Fruit fly (Drosophila melanogaster) whole organism, embryonic: ENCODE data around the gene CG6431.
A peak's percentile ranks its signal among the peaks of the same experiment; 100 is the strongest.

Experiments used
- Asciz ChIP-seq: fragments of 200-800 bp; sonication (Bioruptor generic); optimal IDR thresholded peaks from 2 replicates; lab custom pipeline; 2017; ENCODE audit warnings: missing biosample characterization, mild to moderate bottlenecking, missing genetic modification characterization, missing genetic modification reagents
- Bdp1 ChIP-seq: fragments of 200-800 bp; sonication (Bioruptor generic); optimal IDR thresholded peaks from 3 replicates; lab custom pipeline; 2016; ENCODE audit warnings: missing biosample characterization, missing genetic modification characterization
- CG10321 ChIP-seq: fragments of 200-800 bp; sonication (Bioruptor generic); IDR thresholded peaks from 2 replicates; pipeline ENCODE4 v1.3.6; 2022; ENCODE audit warnings: missing biosample characterization, missing genetic modification characterization
- CG11456 ChIP-seq: fragments of 200-800 bp; sonication (Bioruptor generic); IDR thresholded peaks from 3 replicates; pipeline ENCODE4 v1.3.6; 2022; ENCODE audit warnings: missing biosample characterization, missing genetic modification characterization
- CG14014 ChIP-seq: fragments of 200-800 bp; sonication (Bioruptor generic); IDR thresholded peaks from 2 replicates; pipeline ENCODE4 v1.3.6; 2022; ENCODE audit warnings: missing biosample characterization, missing genetic modification characterization
- CG14667 ChIP-seq: fragments of 200-800 bp; sonication (Bioruptor generic); IDR thresholded peaks from 2 replicates; pipeline ENCODE4 v1.3.6; 2022; ENCODE audit warnings: missing biosample characterization, missing genetic modification characterization
- CG14710 ChIP-seq: fragments of 200-800 bp; sonication (Bioruptor generic); optimal IDR thresholded peaks from 3 replicates; lab custom pipeline; 2019; ENCODE audit warnings: missing biosample characterization, mild to moderate bottlenecking, missing genetic modification characterization, moderate library complexity
- CG15514 ChIP-seq: fragments of 200-800 bp; sonication (Bioruptor generic); optimal IDR thresholded peaks from 3 replicates; lab custom pipeline; 2017; ENCODE audit warnings: missing biosample characterization, missing genetic modification characterization, mild to moderate bottlenecking, moderate library complexity, missing genetic modification reagents
- CG15696 ChIP-seq: fragments of 200-800 bp; sonication (Bioruptor generic); optimal IDR thresholded peaks from 2 replicates; lab custom pipeline; 2019; ENCODE audit warnings: missing biosample characterization, mild to moderate bottlenecking, missing genetic modification characterization, moderate library complexity
- CG17359 ChIP-seq: fragments of 200-800 bp; sonication (Bioruptor generic); optimal IDR thresholded peaks from 3 replicates; lab custom pipeline; 2018; ENCODE audit warnings: missing biosample characterization, mild to moderate bottlenecking, missing genetic modification characterization, moderate library complexity
- CG2202 ChIP-seq: fragments of 200-800 bp; sonication (Bioruptor generic); optimal IDR thresholded peaks from 2 replicates; lab custom pipeline; 2018; ENCODE audit warnings: missing biosample characterization, mild to moderate bottlenecking, missing genetic modification characterization
- CG2712 ChIP-seq: fragments of 200-800 bp; optimal IDR thresholded peaks from 3 replicates; lab custom pipeline; 2019; ENCODE audit warnings: missing biosample characterization, mild to moderate bottlenecking, missing genetic modification characterization, moderate library complexity
- CG3995 ChIP-seq: fragments of 200-800 bp; sonication (Bioruptor generic); optimal IDR thresholded peaks from 3 replicates; lab custom pipeline; 2016; ENCODE audit warnings: missing biosample characterization, missing genetic modification characterization
- CG4282 ChIP-seq: fragments of 200-800 bp; sonication (Bioruptor generic); optimal IDR thresholded peaks from 2 replicates; lab custom pipeline; 2016; ENCODE audit warnings: missing biosample characterization, missing genetic modification characterization
- CG4730 ChIP-seq: fragments of 200-800 bp; sonication (Bioruptor generic); IDR thresholded peaks from 2 replicates; pipeline ENCODE4 v1.3.6; 2022; ENCODE audit warnings: missing biosample characterization, missing genetic modification characterization
- CG7556 ChIP-seq: fragments of 200-800 bp; sonication (Bioruptor generic); optimal IDR thresholded peaks from 2 replicates; lab custom pipeline; 2017; ENCODE audit warnings: missing biosample characterization, mild to moderate bottlenecking, missing genetic modification characterization
- CG7786 ChIP-seq: fragments of 200-800 bp; sonication (Bioruptor generic); optimal IDR thresholded peaks from 2 replicates; lab custom pipeline; 2016; ENCODE audit warnings: missing biosample characterization, missing genetic modification characterization
- CG8290 ChIP-seq, 3 experiments: fragments of 200-800 bp; sonication (Bioruptor generic); optimal IDR thresholded peaks; 2 replicates each; lab custom pipeline; 2016 to 2019; ENCODE audit warnings: missing biosample characterization in 3 of 3, missing genetic modification characterization in 3 of 3, mild to moderate bottlenecking in 2 of 3, moderate library complexity in 1 of 3
- CG9727 ChIP-seq: fragments of 200-800 bp; sonication (Bioruptor generic); optimal IDR thresholded peaks from 3 replicates; lab custom pipeline; 2017; ENCODE audit warnings: missing biosample characterization, mild to moderate bottlenecking, missing genetic modification characterization
- Doc2 ChIP-seq: fragments of 200-800 bp; sonication (Bioruptor generic); IDR thresholded peaks from 2 replicates; pipeline ENCODE4 v1.3.6; 2022; ENCODE audit warnings: missing biosample characterization, missing genetic modification characterization
- Eip74EF ChIP-seq, 2 experiments: fragments of 200-800 bp in 1 of 2; fragments of >200 bp in 1 of 2; sonication (Bioruptor generic) in 1 of 2; optimal IDR thresholded peaks; 2 replicates each; lab custom pipeline; 2017 to 2019; ENCODE audit warnings: missing biosample characterization in 2 of 2, missing genetic modification characterization in 2 of 2, mild to moderate bottlenecking in 1 of 2, moderate library complexity in 1 of 2
- Gug ChIP-seq: fragments of 200-800 bp; sonication (Bioruptor generic); IDR thresholded peaks from 4 replicates; pipeline ENCODE4 v1.3.6; 2022; ENCODE audit warnings: missing biosample characterization, missing genetic modification characterization
- Hmr ChIP-seq: fragments of 200-800 bp; sonication (Bioruptor generic); optimal IDR thresholded peaks from 3 replicates; lab custom pipeline; 2017; ENCODE audit warnings: mild to moderate bottlenecking, missing biosample characterization, missing genetic modification reagents, missing genetic modification characterization
- MESR4 ChIP-seq: fragments of 200-800 bp; sonication (Bioruptor generic); optimal IDR thresholded peaks from 2 replicates; lab custom pipeline; 2018; ENCODE audit warnings: missing biosample characterization, mild to moderate bottlenecking, missing genetic modification characterization, moderate library complexity
- Meics ChIP-seq: fragments of 200-800 bp; sonication (Bioruptor generic); optimal IDR thresholded peaks from 2 replicates; lab custom pipeline; 2017; ENCODE audit warnings: missing biosample characterization, mild to moderate bottlenecking, missing genetic modification characterization
- NC2β ChIP-seq: fragments of 200-800 bp; sonication (Bioruptor generic); optimal IDR thresholded peaks from 2 replicates; lab custom pipeline; 2016; ENCODE audit warnings: missing biosample characterization, missing genetic modification characterization
- Side ChIP-seq: fragments of 200-800 bp; sonication (Bioruptor generic); optimal IDR thresholded peaks from 2 replicates; lab custom pipeline; 2016; ENCODE audit warnings: missing biosample characterization, missing genetic modification characterization
- Sox100B ChIP-seq: fragments of 200-800 bp; sonication (Bioruptor generic); optimal IDR thresholded peaks from 3 replicates; lab custom pipeline; 2018; ENCODE audit warnings: missing biosample characterization, mild to moderate bottlenecking, missing genetic modification characterization
- Taf1 ChIP-seq: fragments of 200-800 bp; sonication (Bioruptor generic); IDR thresholded peaks from 2 replicates; pipeline ENCODE4 v1.3.6; 2022; ENCODE audit warnings: missing biosample characterization, missing genetic modification characterization
- Usf ChIP-seq: fragments of 200-800 bp; sonication (Bioruptor generic); optimal IDR thresholded peaks from 2 replicates; lab custom pipeline; 2017; ENCODE audit warnings: missing genotype, missing biosample characterization, missing genetic modification characterization
- abd-A ChIP-seq: fragments of 200-800 bp; sonication (Bioruptor generic); optimal IDR thresholded peaks from 3 replicates; lab custom pipeline; 2019; ENCODE audit warnings: missing biosample characterization, mild to moderate bottlenecking, missing genetic modification characterization, moderate library complexity
- aop ChIP-seq: fragments of 200-800 bp; sonication (Bioruptor generic); IDR thresholded peaks from 2 replicates; pipeline ENCODE4 v1.3.6; 2022; ENCODE audit warnings: missing biosample characterization, missing genetic modification characterization
- ara ChIP-seq: fragments of 200-800 bp; sonication (Bioruptor generic); IDR thresholded peaks from 2 replicates; pipeline ENCODE4 v1.3.6; 2022; ENCODE audit warnings: missing biosample characterization, missing genetic modification characterization
- bsh ChIP-seq, 2 experiments: fragments of 200-800 bp; sonication (Bioruptor generic); optimal IDR thresholded peaks; 2 replicates each; lab custom pipeline; 2017 to 2018; ENCODE audit warnings: mild to moderate bottlenecking in 2 of 2, missing biosample characterization in 2 of 2, missing genetic modification characterization in 2 of 2, moderate library complexity in 1 of 2
- crol ChIP-seq: fragments of 200-800 bp; sonication (Bioruptor generic); IDR thresholded peaks from 2 replicates; pipeline ENCODE4 v1.3.6; 2022; ENCODE audit warnings: missing biosample characterization, missing genetic modification characterization
- dmrt99B ChIP-seq: fragments of 200-800 bp; sonication (Bioruptor generic); optimal IDR thresholded peaks from 2 replicates; lab custom pipeline; 2018; ENCODE audit warnings: missing biosample characterization, mild to moderate bottlenecking, missing genetic modification characterization, moderate library complexity
- ftz-f1 ChIP-seq: fragments of 200-800 bp; sonication (Bioruptor generic); optimal IDR thresholded peaks from 2 replicates; lab custom pipeline; 2016; ENCODE audit warnings: missing biosample characterization, missing genetic modification characterization
- grau ChIP-seq: fragments of 200-800 bp; optimal IDR thresholded peaks from 3 replicates; lab custom pipeline; 2019; ENCODE audit warnings: missing biosample characterization, mild to moderate bottlenecking, missing genetic modification characterization, moderate library complexity
- gsb-n ChIP-seq: fragments of 200-800 bp; sonication (Bioruptor generic); optimal IDR thresholded peaks from 3 replicates; lab custom pipeline; 2018; ENCODE audit warnings: missing biosample characterization, mild to moderate bottlenecking, missing genetic modification characterization
- hkb ChIP-seq, 2 experiments: fragments of 200-800 bp in 1 of 2; fragments of >200 bp in 1 of 2; sonication (Bioruptor generic) in 1 of 2; IDR thresholded peaks in 1 of 2; optimal IDR thresholded peaks in 1 of 2; 2 replicates each; pipeline versions ENCODE4 v1.3.6 to Lab custom; 2017 to 2022; ENCODE audit warnings: missing biosample characterization in 1 of 2, missing genetic modification characterization in 1 of 2
- nau ChIP-seq: fragments of 200-800 bp; sonication (Bioruptor generic); optimal IDR thresholded peaks from 3 replicates; lab custom pipeline; 2017; ENCODE audit warnings: missing biosample characterization, mild to moderate bottlenecking, missing genetic modification characterization, missing genetic modification reagents
- oc ChIP-seq: fragments of 200-800 bp; sonication (Bioruptor generic); optimal IDR thresholded peaks from 2 replicates; lab custom pipeline; 2018; ENCODE audit warnings: missing biosample characterization, mild to moderate bottlenecking, missing genetic modification characterization, moderate library complexity
- repo ChIP-seq: fragments of 200-800 bp; sonication (Bioruptor generic); optimal IDR thresholded peaks from 2 replicates; lab custom pipeline; 2016; ENCODE audit warnings: missing biosample characterization, missing genetic modification characterization
- run ChIP-seq: fragments of 200-800 bp; sonication (Bioruptor generic); optimal IDR thresholded peaks from 3 replicates; lab custom pipeline; 2018; ENCODE audit warnings: missing biosample characterization, mild to moderate bottlenecking, missing genetic modification characterization
- scrt ChIP-seq: fragments of 200-800 bp; sonication (Bioruptor generic); optimal IDR thresholded peaks from 2 replicates; lab custom pipeline; 2018; ENCODE audit warnings: missing biosample characterization, mild to moderate bottlenecking, missing genetic modification characterization, moderate library complexity
- slp2 ChIP-seq: fragments of 200-800 bp; sonication (Bioruptor generic); optimal IDR thresholded peaks from 2 replicates; lab custom pipeline; 2016; ENCODE audit warnings: missing biosample characterization, missing genetic modification characterization
- tgo ChIP-seq: fragments of 200-800 bp; sonication (Bioruptor generic); IDR thresholded peaks from 3 replicates; pipeline ENCODE4 v1.3.6; 2022; ENCODE audit warnings: missing biosample characterization, missing genetic modification characterization
- usp ChIP-seq: fragments of >200 bp; optimal IDR thresholded peaks from 2 replicates; lab custom pipeline; 2017; ENCODE audit warnings: missing biosample characterization, missing genetic modification characterization
- zfh1 ChIP-seq: fragments of 200-800 bp; sonication (Bioruptor generic); IDR thresholded peaks from 3 replicates; pipeline ENCODE4 v1.3.6; 2022; ENCODE audit warnings: missing biosample characterization, missing genetic modification characterization

The CG6431 gene

DNA sequence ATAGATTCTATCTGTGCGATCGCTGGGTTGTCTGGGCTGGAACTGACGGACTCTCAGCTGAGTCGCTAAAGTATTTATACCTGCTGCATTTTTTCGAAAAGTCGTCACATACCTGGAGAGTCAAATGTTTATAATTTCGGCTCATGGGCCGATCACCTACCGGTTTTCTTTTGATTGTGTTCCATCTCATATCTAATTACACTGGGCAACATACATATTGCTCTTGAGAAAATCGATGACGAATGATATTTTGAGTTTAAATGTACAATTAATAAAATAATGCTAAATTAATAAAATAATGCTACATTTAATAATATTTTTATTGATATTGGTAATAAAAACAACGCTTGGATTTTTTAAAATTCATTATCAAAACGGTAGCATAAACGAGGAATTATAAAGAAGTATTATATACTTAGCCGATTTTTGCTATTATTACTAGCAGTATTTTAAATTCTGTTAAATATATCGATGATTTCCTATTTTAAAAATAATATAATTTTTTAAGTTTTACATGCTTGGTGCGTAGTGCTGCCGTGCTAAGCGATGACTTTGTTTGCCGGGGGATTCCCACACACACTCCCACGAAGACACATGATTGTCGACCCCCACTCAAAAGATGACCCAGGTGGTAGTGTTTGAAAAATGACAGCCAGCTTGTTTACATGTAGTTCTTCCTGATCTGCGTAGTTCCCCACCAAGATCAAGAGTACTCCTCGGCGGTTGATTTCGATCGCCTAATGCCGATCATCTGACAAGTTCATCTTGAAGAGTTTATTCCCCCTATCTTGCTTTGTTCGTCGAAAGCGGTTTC lies 34.6 kb upstream of the CG6431 start, which contains the start of gene CG7294:
CG7294 (minus strand) TSS at position 51 of the 814 bp plus-strand sequence.
- TF ChIP-seq slp2 (no peak), CG14710 (tag; lab: Kevin White, UChicago) (peak; percentile 20), CG8290 (GFP tag; optimal IDR thresholded peaks at IDR 0.05; lab: Kevin White, UChicago) (no peak), CG8290 (tag; optimal IDR thresholded peaks at IDR 0.05; lab: Kevin White, UChicago) (no peak), CG9727 (GFP tag; lab: Kevin White, UChicago) (peak; percentile 13), gsb-n (tag; lab: Kevin White, UChicago) (peak; percentile 11), Bdp1 (no peak), NC2β (GFP tag; lab: Kevin White, UChicago) (no peak), CG4730 (GFP tag; lab: Robert Waterston, UW) (no peak), Sox100B (GFP tag; lab: Kevin White, UChicago) (peak; percentile 55), usp (GFP tag; lab: Kevin White, UChicago) (no peak), ftz-f1 (GFP tag; lab: Kevin White, UChicago) (no peak), Usf (GFP tag; lab: Kevin White, UChicago) (no peak), tgo (no peak), CG7786 (GFP tag; lab: Kevin White, UChicago) (no peak), CG11456 (GFP tag; lab: Robert Waterston, UW) (no peak), Taf1 (GFP tag; lab: Robert Waterston, UW) (no peak), Asciz (GFP tag; lab: Kevin White, UChicago) (peak; percentile 6), abd-A (tag; lab: Kevin White, UChicago) (peak; percentile 8), Meics (GFP tag; lab: Kevin White, UChicago) (peak; percentile 23), ara (GFP tag; lab: Robert Waterston, UW) (no peak), Gug (GFP tag; lab: Robert Waterston, UW) (no peak), crol (no peak), repo (GFP tag; lab: Kevin White, UChicago) (no peak), scrt (GFP tag; lab: Kevin White, UChicago) (no peak), nau (GFP tag; lab: Kevin White, UChicago) (no peak), CG15696 (tag; lab: Kevin White, UChicago) (no peak), Eip74EF (GFP tag; optimal IDR thresholded peaks at IDR 0.05; lab: Kevin White, UChicago) (no peak), CG2202 (tag; lab: Kevin White, UChicago) (no peak), CG17359 (tag; lab: Kevin White, UChicago) (peak; percentile 23), CG7556 (GFP tag; lab: Kevin White, UChicago) (peak; percentile 49), dmrt99B (tag; lab: Kevin White, UChicago) (peak; percentile 19), Side (GFP tag; lab: Kevin White, UChicago) (no peak), CG4282 (GFP tag; lab: Kevin White, UChicago) (no peak), Hmr (GFP tag; lab: Kevin White, UChicago) (no peak), hkb (optimal IDR thresholded peaks at IDR 0.05; lab: Kevin White, UChicago) (no peak), hkb (GFP tag; IDR thresholded peaks at IDR 0.05; lab: Robert Waterston, UW) (no peak), CG15514 (no peak), grau (tag; lab: Kevin White, UChicago) (peak; percentile 50), Doc2 (GFP tag; lab: Robert Waterston, UW) (no peak), CG14014 (no peak), CG2712 (tag; lab: Kevin White, UChicago) (peak; percentile 63), CG3995 (no peak), bsh (GFP tag; optimal IDR thresholded peaks at IDR 0.05; lab: Kevin White, UChicago) (peak in 1 of 2 experiments; percentile 32), MESR4 (GFP tag; lab: Kevin White, UChicago) (no peak), oc (no peak), aop (GFP tag; lab: Robert Waterston, UW) (no peak), zfh1 (GFP tag; lab: Robert Waterston, UW) (no peak), CG14667 (GFP tag; lab: Robert Waterston, UW) (no peak), run (tag; lab: Kevin White, UChicago) (no peak), CG10321 (no peak)
